Worm (Caenorhabditis elegans): ENCODE measurements around the gene lips-2.

DNA sequence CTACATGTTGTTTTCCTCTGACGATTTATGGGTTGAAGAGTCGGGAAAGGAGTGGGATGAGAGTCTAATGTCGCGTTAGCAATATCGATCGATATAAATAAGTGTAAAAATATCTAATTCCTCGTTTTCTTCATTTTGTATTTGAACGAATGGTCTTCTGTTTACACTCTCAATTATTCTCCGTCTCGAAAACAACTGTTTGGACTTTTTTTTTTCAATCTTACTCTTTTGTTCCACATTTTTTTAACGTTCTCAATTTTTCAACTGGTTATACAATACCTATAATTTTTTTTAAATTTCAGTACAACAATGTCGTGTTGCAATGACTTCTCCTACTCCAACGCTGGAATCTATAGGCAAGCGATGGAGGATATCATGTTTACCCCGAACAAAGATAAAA is 35.8 kb downstream of the lips-2 start, which contains the start of gene F17A2.13:
- TF ChIP-seq ceh-82 (tag; optimal IDR thresholded peaks at IDR 0.05): no peak
- no peak for TF ChIP-seq dve-1 (tag; optimal IDR thresholded peaks at IDR 0.05; ENCODE audit: insufficient read depth)
